Worm (Caenorhabditis elegans) whole organism, L4 larva: Measurements from ENCODE around the gene tyra-3.

Experiments used
- D1046.2 ChIP-seq: fragments of 200-800 bp; sonication (Bioruptor generic); IDR thresholded peaks from 2 replicates; pipeline ENCODE4 v1.3.6; 2022; ENCODE audit warnings: missing genetic modification characterization, missing compliant biosample characterization
- F10B5.3 ChIP-seq: sonication (generic microtip); optimal IDR thresholded peaks from 2 replicates; lab custom pipeline; 2016; ENCODE audit warnings: mild to moderate bottlenecking, missing genetic modification characterization, missing compliant biosample characterization
- F26F4.8 ChIP-seq: fragments of 200-800 bp; sonication (Bioruptor generic); conservative IDR thresholded peaks from 2 replicates; pipeline ENCODE4 v1.3.6; 2022; ENCODE audit warnings: missing genetic modification characterization, missing compliant biosample characterization
- F37D6.2 ChIP-seq: sonication (generic microtip); optimal IDR thresholded peaks from 2 replicates; lab custom pipeline; 2016; ENCODE audit warnings: mild to moderate bottlenecking, missing genetic modification characterization, missing compliant biosample characterization
- F49E8.2 ChIP-seq: sonication (generic microtip); optimal IDR thresholded peaks from 2 replicates; lab custom pipeline; 2016; ENCODE audit warnings: missing compliant biosample characterization, mild to moderate bottlenecking, missing genetic modification characterization, borderline replicate concordance
- T20F7.1 ChIP-seq: fragments of 200-800 bp; sonication (Bioruptor generic); optimal IDR thresholded peaks from 2 replicates; lab custom pipeline; 2018; ENCODE audit warnings: mild to moderate bottlenecking, missing genetic modification characterization, missing compliant biosample characterization
- T26A8.4 ChIP-seq: fragments of 200-800 bp; sonication (Bioruptor generic); IDR thresholded peaks from 2 replicates; pipeline ENCODE4 v1.3.6; 2022; ENCODE audit warnings: missing genetic modification characterization, missing compliant biosample characterization
- ZK546.5 ChIP-seq, 2 experiments: sonication (generic microtip); optimal IDR thresholded peaks; 2 replicates each; lab custom pipeline; 2017; ENCODE audit warnings: missing biosample characterization in 2 of 2, missing genetic modification characterization in 2 of 2
- aha-1 ChIP-seq: fragments of 150-350 bp; peaks from one replicate; lab custom pipeline; 2014; ENCODE audit warnings: missing biosample characterization, missing genetic modification characterization
- ama-1 ChIP-seq: fragments of 150-350 bp; optimal IDR thresholded peaks from 2 replicates; lab custom pipeline; 2014; ENCODE audit warnings: inconsistent platforms, mixed read lengths
- arid-1 ChIP-seq: fragments of 200-800 bp; sonication (Bioruptor generic); conservative IDR thresholded peaks from 2 replicates; pipeline ENCODE4 v1.3.6; 2022; ENCODE audit warnings: missing genetic modification reagents, missing genetic modification characterization, missing compliant biosample characterization
- ceh-32 ChIP-seq: sonication (generic microtip); optimal IDR thresholded peaks from 2 replicates; lab custom pipeline; 2016; ENCODE audit warnings: mild to moderate bottlenecking, missing genetic modification characterization, missing compliant biosample characterization; ENCODE audit not compliant: poor library complexity
- ceh-44 ChIP-seq: fragments of 200-800 bp; sonication (Bioruptor generic); IDR thresholded peaks from 2 replicates; pipeline ENCODE4 v1.3.6; 2022; ENCODE audit warnings: missing genetic modification reagents, missing genetic modification characterization, missing compliant biosample characterization
- ceh-62 ChIP-seq: sonication (generic microtip); optimal IDR thresholded peaks from 2 replicates; lab custom pipeline; 2017; ENCODE audit warnings: missing biosample characterization, missing genetic modification characterization
- ces-1 ChIP-seq: fragments of 150-350 bp; sonication (generic microtip); optimal IDR thresholded peaks from 4 replicates; lab custom pipeline; 2014; ENCODE audit warnings: missing biosample characterization, missing genetic modification reagents, missing genetic modification characterization
- cey-2 ChIP-seq: sonication (generic microtip); optimal IDR thresholded peaks from 3 replicates; lab custom pipeline; 2017; ENCODE audit warnings: missing genetic modification characterization, mild to moderate bottlenecking, missing compliant biosample characterization, antibody characterized with exemption, borderline replicate concordance; ENCODE audit not compliant: insufficient read depth
- ctbp-1 ChIP-seq: fragments of 200-800 bp; sonication (Bioruptor generic); IDR thresholded peaks from 2 replicates; pipeline ENCODE4 v1.3.6; 2022; ENCODE audit warnings: missing genetic modification reagents, missing genetic modification characterization, missing compliant biosample characterization
- daf-12 ChIP-seq: fragments of 150-350 bp; optimal IDR thresholded peaks from 2 replicates; lab custom pipeline; 2014; ENCODE audit warnings: missing biosample characterization, missing genetic modification reagents, missing genetic modification characterization
- daf-16 ChIP-seq, 3 experiments: sonication (generic microtip); optimal IDR thresholded peaks; 2 replicates each; lab custom pipeline; 2016 to 2017; ENCODE audit warnings: missing genetic modification characterization in 3 of 3, missing genetic modification reagents in 3 of 3, mild to moderate bottlenecking in 2 of 3, missing compliant biosample characterization in 2 of 3, missing biosample characterization in 1 of 3, moderate library complexity in 1 of 3
- dpl-1 ChIP-seq: fragments of 150-350 bp; optimal IDR thresholded peaks from 2 replicates; lab custom pipeline; 2014; ENCODE audit warnings: missing biosample characterization, missing genetic modification reagents, missing genetic modification characterization
- dve-1 ChIP-seq: sonication (generic microtip); optimal IDR thresholded peaks from 2 replicates; lab custom pipeline; 2017; ENCODE audit warnings: antibody characterized with exemption, mild to moderate bottlenecking, missing genetic modification characterization, missing compliant biosample characterization; ENCODE audit not compliant: insufficient read depth
- egl-27 ChIP-seq: sonication (generic microtip); optimal IDR thresholded peaks from 3 replicates; lab custom pipeline; 2017; ENCODE audit warnings: missing biosample characterization, missing genetic modification reagents, missing genetic modification characterization
- fkh-10 ChIP-seq: fragments of 150-350 bp; optimal IDR thresholded peaks from 2 replicates; lab custom pipeline; 2014; ENCODE audit warnings: missing biosample characterization, missing genetic modification reagents, missing genetic modification characterization
- hlh-11 ChIP-seq: fragments of 200-800 bp; sonication (Bioruptor generic); optimal IDR thresholded peaks from 2 replicates; lab custom pipeline; 2018; ENCODE audit warnings: mild to moderate bottlenecking, missing genetic modification characterization, missing compliant biosample characterization
- lim-7 ChIP-seq: fragments of 200-800 bp; sonication (Bioruptor generic); IDR thresholded peaks from 2 replicates; pipeline ENCODE4 v1.3.6; 2022; ENCODE audit warnings: missing genetic modification characterization, missing compliant biosample characterization
- lin-29 ChIP-seq: fragments of 200-800 bp; sonication (Bioruptor generic); IDR thresholded peaks from 2 replicates; pipeline ENCODE4 v1.3.6; 2022; ENCODE audit warnings: missing genetic modification reagents, missing genetic modification characterization, missing compliant biosample characterization
- lsy-2 ChIP-seq, 2 experiments: fragments of 150-350 bp in 1 of 2; sonication (generic microtip) in 1 of 2; optimal IDR thresholded peaks; 2 replicates each; lab custom pipeline; 2014 to 2017; ENCODE audit warnings: missing biosample characterization in 2 of 2, missing genetic modification characterization in 2 of 2
- madf-5 ChIP-seq, 2 experiments: fragments of 200-800 bp; sonication (Bioruptor generic); IDR thresholded peaks; 2 replicates each; pipeline ENCODE4 v1.3.6; 2022; ENCODE audit warnings: missing compliant biosample characterization in 2 of 2, missing genetic modification characterization in 2 of 2
- mes-2 ChIP-seq: sonication (generic microtip); optimal IDR thresholded peaks from 2 replicates; lab custom pipeline; 2016; ENCODE audit warnings: missing genotype, mild to moderate bottlenecking, missing genetic modification characterization, missing compliant biosample characterization; ENCODE audit not compliant: poor library complexity, severe bottlenecking
- nhr-11 ChIP-seq: fragments of 150-350 bp; optimal IDR thresholded peaks from 2 replicates; lab custom pipeline; 2014; ENCODE audit warnings: missing biosample characterization, missing genetic modification characterization
- nhr-111 ChIP-seq: fragments of 200-800 bp; sonication (Bioruptor generic); optimal IDR thresholded peaks from 2 replicates; lab custom pipeline; 2018; ENCODE audit warnings: mild to moderate bottlenecking, missing genetic modification characterization, missing compliant biosample characterization
- nhr-237 ChIP-seq: sonication (generic microtip); optimal IDR thresholded peaks from 2 replicates; lab custom pipeline; 2017; ENCODE audit warnings: missing biosample characterization, missing genetic modification characterization
- nhr-25 ChIP-seq: sonication (generic microtip); optimal IDR thresholded peaks from 2 replicates; lab custom pipeline; 2017; ENCODE audit warnings: missing genetic modification characterization, mild to moderate bottlenecking, missing compliant biosample characterization, antibody characterized with exemption, moderate library complexity, borderline replicate concordance; ENCODE audit not compliant: insufficient read depth
- nhr-41 ChIP-seq: fragments of 200-800 bp; sonication (Bioruptor generic); IDR thresholded peaks from 2 replicates; pipeline ENCODE4 v1.3.6; 2022; ENCODE audit warnings: missing genetic modification reagents, missing genetic modification characterization, missing compliant biosample characterization
- nhr-76 ChIP-seq: fragments of 150-350 bp; optimal IDR thresholded peaks from 2 replicates; lab custom pipeline; 2014; ENCODE audit warnings: missing biosample characterization, missing genetic modification characterization
- rbr-2 ChIP-seq: sonication (generic microtip); optimal IDR thresholded peaks from 2 replicates; lab custom pipeline; 2016; ENCODE audit warnings: missing genotype, missing genetic modification characterization, missing compliant biosample characterization
- skn-1 ChIP-seq: fragments of 150-350 bp; optimal IDR thresholded peaks from 2 replicates; lab custom pipeline; 2014; ENCODE audit warnings: missing biosample characterization, missing genetic modification characterization
- snpc-4 ChIP-seq: fragments of 150-350 bp; optimal IDR thresholded peaks from 2 replicates; lab custom pipeline; 2014; ENCODE audit warnings: missing biosample characterization, missing genetic modification characterization
- tra-1 ChIP-seq: fragments of 200-800 bp; sonication (Bioruptor generic); IDR thresholded peaks from 2 replicates; pipeline ENCODE4 v1.3.6; 2022; ENCODE audit warnings: missing genetic modification reagents, missing genetic modification characterization, missing compliant biosample characterization
- unc-39 ChIP-seq: sonication (generic microtip); optimal IDR thresholded peaks from 2 replicates; lab custom pipeline; 2017; ENCODE audit warnings: missing biosample characterization, missing genetic modification characterization
- unc-62 ChIP-seq, 3 experiments: fragments of 150-350 bp in 1 of 3; sonication (generic microtip); optimal IDR thresholded peaks in 2 of 3; peaks in 1 of 3; 1 replicate in 1 of 3; 2 replicates in 2 of 3; lab custom pipeline; 2014 to 2017; ENCODE audit warnings: missing biosample characterization in 3 of 3, missing genetic modification characterization in 3 of 3, missing genetic modification reagents in 3 of 3, missing genotype in 1 of 3
- vab-7 ChIP-seq: fragments of 200-800 bp; sonication (Bioruptor generic); IDR thresholded peaks from 2 replicates; pipeline ENCODE4 v1.3.6; 2022; ENCODE audit warnings: missing genetic modification reagents, missing genetic modification characterization, missing compliant biosample characterization
- zag-1 ChIP-seq: fragments of 150-350 bp; optimal IDR thresholded peaks from 2 replicates; lab custom pipeline; 2014; ENCODE audit warnings: missing biosample characterization, missing genetic modification characterization
- zip-11 ChIP-seq: fragments of 200-800 bp; sonication (Bioruptor generic); IDR thresholded peaks from 2 replicates; pipeline ENCODE4 v1.3.6; 2022; ENCODE audit warnings: missing genetic modification characterization, missing compliant biosample characterization
- ztf-7 ChIP-seq: fragments of 150-350 bp; optimal IDR thresholded peaks from 2 replicates; lab custom pipeline; 2014; ENCODE audit warnings: missing biosample characterization, missing genetic modification characterization

tyra-3 gene

ce11 chrX:4961681-4962656 lies 14.1 kb downstream of the tyra-3 start (continued):
- TF ChIP-seq ctbp-1 (peak; percentile 76), vab-7 (GFP tag; lab: Robert Waterston, UW) (no peak), egl-27 (tag; lab: Kevin White, UChicago) (no peak), dpl-1 (GFP tag; lab: Kevin White, UChicago) (no peak), lsy-2 (tag; optimal IDR thresholded peaks at IDR 0.05; lab: Kevin White, UChicago) (peak; percentile 36 to 62), ces-1 (no peak), F26F4.8 (GFP tag; lab: Robert Waterston, UW) (no peak), ama-1 (no peak)

- TF ChIP-seq arid-1 (no peak), zag-1 (tag; lab: Kevin White, UChicago) (no peak), ztf-7 (tag; lab: Kevin White, UChicago) (no peak), snpc-4 (tag; lab: Kevin White, UChicago) (no peak), rbr-2 (no peak), ZK546.5 (tag; optimal IDR thresholded peaks at IDR 0.05; lab: Kevin White, UChicago) (no peak), T20F7.1 (GFP tag; lab: Kevin White, UChicago) (no peak), ceh-44 (GFP tag; lab: Robert Waterston, UW) (no peak), cey-2 (tag; lab: Kevin White, UChicago) (no peak), mes-2 (no peak), nhr-11 (tag; lab: Kevin White, UChicago) (no peak), dve-1 (tag; lab: Kevin White, UChicago) (no peak), F37D6.2 (tag; lab: Kevin White, UChicago) (no peak), nhr-25 (tag; lab: Kevin White, UChicago) (no peak), nhr-237 (tag; lab: Kevin White, UChicago) (no peak), lin-29 (GFP tag; lab: Robert Waterston, UW) (no peak), hlh-11 (no peak)
- TF ChIP-seq, all 104 proteins: peak for 0
These were observed 17.7 kb downstream of the tyra-3 start for ce11 chrX:4965592-4965991.

- no peak for TF ChIP-seq ceh-62 (tag; lab: Kevin White, UChicago)
- TF ChIP-seq tra-1 (GFP tag; lab: Robert Waterston, UW) = peak; percentile 64; the same call in 1 of the 2 replicates
- TF ChIP-seq aha-1 (tag; lab: Kevin White, UChicago) = peak; percentile 88
- TF ChIP-seq F10B5.3 (tag; lab: Kevin White, UChicago) = no peak
- TF ChIP-seq lim-7 (GFP tag; lab: Robert Waterston, UW) = no peak
- no peak for TF ChIP-seq ceh-32
- TF ChIP-seq nhr-41 (GFP tag; lab: Robert Waterston, UW) = no peak
- no peak for TF ChIP-seq zip-11 (GFP tag; lab: Robert Waterston, UW)
- peak; percentile 41 for TF ChIP-seq dve-1 (tag; lab: Kevin White, UChicago)
- TF ChIP-seq fkh-10 (GFP tag; lab: Kevin White, UChicago) = no peak
- TF ChIP-seq ces-1 = no peak
- TF ChIP-seq T26A8.4 (GFP tag; lab: Robert Waterston, UW) = peak; percentile 87
- no peak for TF ChIP-seq daf-12
- TF ChIP-seq unc-62 (GFP tag; optimal IDR thresholded peaks at IDR 0.05 in 1 of 2; lab: Kevin White, UChicago) = no peak
- no peak for TF ChIP-seq unc-62 (tag; optimal IDR thresholded peaks at IDR 0.05; lab: Kevin White, UChicago)
- TF ChIP-seq F49E8.2 (tag; lab: Kevin White, UChicago) = no peak
- TF ChIP-seq madf-5 (GFP tag; IDR thresholded peaks at IDR 0.05; lab: Robert Waterston, UW) = no peak
- TF ChIP-seq skn-1 = no peak
- TF ChIP-seq ama-1 = no peak
- no peak for TF ChIP-seq unc-39
- no peak for TF ChIP-seq F37D6.2 (tag; lab: Kevin White, UChicago)
- TF ChIP-seq nhr-111 (GFP tag; lab: Kevin White, UChicago) = no peak
- no peak for TF ChIP-seq vab-7 (GFP tag; lab: Robert Waterston, UW)
- 0 out of 2 replicates have a peak, but pooled peaks have one; percentile 23 for TF ChIP-seq lin-29 (GFP tag; lab: Robert Waterston, UW)
- no peak for TF ChIP-seq D1046.2 (GFP tag; lab: Robert Waterston, UW)
- TF ChIP-seq daf-16 (GFP tag; optimal IDR thresholded peaks at IDR 0.05; lab: Kevin White, UChicago) = peak; percentile 53 to 56
- TF ChIP-seq daf-16 (tag; optimal IDR thresholded peaks at IDR 0.05; lab: Kevin White, UChicago) = no peak
- TF ChIP-seq nhr-76 (tag; lab: Kevin White, UChicago) = no peak
These were observed 21.4 kb downstream of the tyra-3 start, which contains the start of gene M03F4.6 for ce11 chrX:4969228-4969627. M03F4.6 (minus strand) TSS chrX:4969328.
